Worm (Caenorhabditis elegans) whole organism, L1 larva: Measurements from ENCODE around the gene C09G5.7.

Experiments
- blmp-1 ChIP-seq: fragments of 150-350 bp; optimal IDR thresholded peaks from 2 replicates; lab custom pipeline; 2014; ENCODE audit warnings: missing biosample characterization, missing genetic modification characterization
- egl-27 ChIP-seq, 2 experiments: fragments of 150-350 bp in 1 of 2; sonication (generic microtip); optimal IDR thresholded peaks; 3 replicates each; lab custom pipeline; 2017 to 2018; ENCODE audit warnings: missing biosample characterization in 2 of 2, missing genetic modification characterization in 2 of 2, missing genetic modification reagents in 2 of 2
- nhr-11 ChIP-seq: fragments of 150-350 bp; optimal IDR thresholded peaks from 2 replicates; lab custom pipeline; 2014; ENCODE audit warnings: missing biosample characterization, missing genetic modification characterization
- sox-4 ChIP-seq: sonication (generic microtip); optimal IDR thresholded peaks from 2 replicates; lab custom pipeline; 2016; ENCODE audit warnings: missing genetic modification characterization, missing compliant biosample characterization
- sup-37 ChIP-seq: fragments of 200-800 bp; sonication (Bioruptor generic); optimal IDR thresholded peaks from 2 replicates; lab custom pipeline; 2018; ENCODE audit warnings: mild to moderate bottlenecking, missing genetic modification characterization, missing compliant biosample characterization
- tlp-1 ChIP-seq: fragments of 150-350 bp; optimal IDR thresholded peaks from 2 replicates; lab custom pipeline; 2014; ENCODE audit warnings: missing biosample characterization, missing genetic modification characterization
- unc-62 ChIP-seq: fragments of 150-350 bp; optimal IDR thresholded peaks from 2 replicates; lab custom pipeline; 2014; ENCODE audit warnings: missing biosample characterization, missing genetic modification reagents, missing genetic modification characterization

- TF ChIP-seq unc-62 (GFP tag; lab: Kevin White, UChicago) (no peak), egl-27 (tag; optimal IDR thresholded peaks at IDR 0.05; lab: Kevin White, UChicago) (no peak), sup-37 (GFP tag; lab: Kevin White, UChicago) (no peak), blmp-1 (no peak), tlp-1 (tag; lab: Kevin White, UChicago) (no peak), nhr-11 (tag; lab: Kevin White, UChicago) (no peak), sox-4 (tag; lab: Kevin White, UChicago) (no peak)
Measured at ce11 chrII:10731552-10731951, 16.9 kb downstream of the C09G5.7 start, which contains the start of gene glb-12.
